Worm (Caenorhabditis elegans): ENCODE results near the gene srlf-11.
A peak's percentile ranks its signal among the peaks of the same experiment; 100 is the strongest.

srlf-11 gene

ce11 chrIV:10919770-10920169, 34.0 kb upstream of the srlf-11 start, which contains the start of gene rbr-2:
TSS of gene rbr-2 (plus strand) at chrIV:10920070.
- TF ChIP-seq unc-62 (GFP tag; optimal IDR thresholded peaks at IDR 0.05) (no peak), lsy-12 (tag; optimal IDR thresholded peaks at IDR 0.05) (no peak), elt-2 (tag; optimal IDR thresholded peaks at IDR 0.05) (no peak), ceh-82 (tag; optimal IDR thresholded peaks at IDR 0.05) (no peak), snpc-4 (tag; optimal IDR thresholded peaks at IDR 0.05) (no peak), nhr-11 (tag; optimal IDR thresholded peaks at IDR 0.05) (no peak), ZK546.5 (tag; optimal IDR thresholded peaks at IDR 0.05) (no peak), fkh-2 (tag; optimal IDR thresholded peaks at IDR 0.05) (no peak), nfya-1 (tag; optimal IDR thresholded peaks at IDR 0.05; ENCODE audit: insufficient read depth) (no peak), sea-2 (GFP tag; optimal IDR thresholded peaks at IDR 0.05) (no peak), ceh-28 (tag; optimal IDR thresholded peaks at IDR 0.05) (no peak), pha-4 (tag; optimal IDR thresholded peaks at IDR 0.05) (no peak), nhr-12 (tag; optimal IDR thresholded peaks at IDR 0.05) (no peak)

ce11 chrIV:10918877-10919560, 33.2 kb upstream of the srlf-11 start:
- TF ChIP-seq ama-1 (optimal IDR thresholded peaks at IDR 0.05) (peak; percentile 60), ceh-16 (tag; optimal IDR thresholded peaks at IDR 0.05) (no peak), sea-2 (GFP tag; optimal IDR thresholded peaks at IDR 0.05) (no peak), R02D3.7 (tag; optimal IDR thresholded peaks at IDR 0.05) (peak; percentile 17), daf-12 (tag; optimal IDR thresholded peaks at IDR 0.05) (no peak), unc-39 (tag; optimal IDR thresholded peaks at IDR 0.05) (no peak), nhr-77 (tag; optimal IDR thresholded peaks at IDR 0.05) (no peak), jun-1 (tag; optimal IDR thresholded peaks at IDR 0.05) (no peak), nhr-12 (tag; optimal IDR thresholded peaks at IDR 0.05) (no peak), hmg-11 (tag; optimal IDR thresholded peaks at IDR 0.05) (peak; percentile 90), ceh-82 (tag; optimal IDR thresholded peaks at IDR 0.05) (no peak), egl-27 (tag; optimal IDR thresholded peaks at IDR 0.05) (no peak), nhr-237 (tag; optimal IDR thresholded peaks at IDR 0.05) (no peak), tbx-2 (tag; optimal IDR thresholded peaks at IDR 0.05) (no peak), aly-2 (tag; optimal IDR thresholded peaks at IDR 0.05) (no peak), zag-1 (tag; optimal IDR thresholded peaks at IDR 0.05) (no peak), nfya-1 (tag; optimal IDR thresholded peaks at IDR 0.05; ENCODE audit: insufficient read depth) (peak; percentile 83), skn-1 (tag; optimal IDR thresholded peaks at IDR 0.05) (peak; percentile 38), nhr-67 (tag; optimal IDR thresholded peaks at IDR 0.05) (no peak), ztf-4 (tag; optimal IDR thresholded peaks at IDR 0.05) (no peak), nhr-23 (tag; optimal IDR thresholded peaks at IDR 0.05) (peak; percentile 56), egl-5 (tag; optimal IDR thresholded peaks at IDR 0.05) (peak; percentile 85), elt-2 (tag; optimal IDR thresholded peaks at IDR 0.05) (peak; percentile 72), fkh-10 (GFP tag; optimal IDR thresholded peaks at IDR 0.05) (peak; percentile 61), mml-1 (tag; optimal IDR thresholded peaks at IDR 0.05) (no peak), ceh-28 (tag; optimal IDR thresholded peaks at IDR 0.05) (peak; percentile 8), ceh-9 (tag; optimal IDR thresholded peaks at IDR 0.05) (no peak), eor-1 (tag; optimal IDR thresholded peaks at IDR 0.05) (no peak), elt-1 (tag; optimal IDR thresholded peaks at IDR 0.05) (peak; percentile 66), lsy-12 (tag; optimal IDR thresholded peaks at IDR 0.05) (peak; percentile 40), fos-1 (tag; optimal IDR thresholded peaks at IDR 0.05) (no peak), snpc-4 (tag; optimal IDR thresholded peaks at IDR 0.05) (peak; percentile 70), ZK546.5 (tag; optimal IDR thresholded peaks at IDR 0.05) (no peak), pqm-1 (tag; optimal IDR thresholded peaks at IDR 0.05) (peak; percentile 20), nhr-11 (tag; optimal IDR thresholded peaks at IDR 0.05) (peak; percentile 51), lin-15B (tag; optimal IDR thresholded peaks at IDR 0.05) (peak; percentile 85), fkh-2 (tag; optimal IDR thresholded peaks at IDR 0.05) (no peak), elt-3 (tag; optimal IDR thresholded peaks at IDR 0.05) (no peak), lin-39 (tag; optimal IDR thresholded peaks at IDR 0.05) (peak; percentile 78), nhr-25 (tag; optimal IDR thresholded peaks at IDR 0.05) (peak; percentile 81), nhr-43 (tag; optimal IDR thresholded peaks at IDR 0.05; ENCODE audit: poor library complexity, severe bottlenecking) (peak; percentile 2), mdl-1 (tag; optimal IDR thresholded peaks at IDR 0.05) (peak; percentile 65), ztf-11 (tag; optimal IDR thresholded peaks at IDR 0.05) (no peak), nhr-28 (tag; optimal IDR thresholded peaks at IDR 0.05) (no peak), pha-4 (tag; optimal IDR thresholded peaks at IDR 0.05) (peak; percentile 73), unc-62 (GFP tag; optimal IDR thresholded peaks at IDR 0.05) (no peak), nhr-76 (tag; optimal IDR thresholded peaks at IDR 0.05) (no peak)
